Worm (Caenorhabditis elegans): ENCODE results near the gene bath-29.

- TF ChIP-seq tab-1 (GFP tag; IDR thresholded peaks at IDR 0.05) (no peak), med-1 (GFP tag; optimal IDR thresholded peaks at IDR 0.05; ENCODE audit: insufficient read depth) (no peak), ztf-29 (GFP tag; IDR thresholded peaks at IDR 0.05) (no peak), klf-2 (GFP tag; conservative IDR thresholded peaks at IDR 0.05) (no peak), ztf-23 (GFP tag; IDR thresholded peaks at IDR 0.05) (no peak), flt-1 (GFP tag; IDR thresholded peaks at IDR 0.05) (no peak), T22C8.4 (GFP tag; IDR thresholded peaks at IDR 0.05) (no peak), ref-1 (GFP tag; conservative IDR thresholded peaks at IDR 0.05) (no peak), cog-1 (tag; optimal IDR thresholded peaks at IDR 0.05) (no peak)
Measured at ce11 chrII:3318839-3319238, 29.5 kb upstream of the bath-29 start.
